Fruit fly (Drosophila melanogaster) whole organism, larva: ENCODE measurements around the gene AlkB.

ENCODE experiments used
- noc ChIP-seq: fragments of 200-800 bp; sonication (Bioruptor generic); optimal IDR thresholded peaks from 3 replicates; lab custom pipeline; 2019; ENCODE audit warnings: missing biosample characterization, mild to moderate bottlenecking, missing genetic modification characterization, moderate library complexity

The AlkB gene

dm6 chrX:15816905-15817304 lies 42.4 kb downstream of the AlkB start:
- TF ChIP-seq noc (tag; lab: Kevin White, UChicago): no peak

DNA sequence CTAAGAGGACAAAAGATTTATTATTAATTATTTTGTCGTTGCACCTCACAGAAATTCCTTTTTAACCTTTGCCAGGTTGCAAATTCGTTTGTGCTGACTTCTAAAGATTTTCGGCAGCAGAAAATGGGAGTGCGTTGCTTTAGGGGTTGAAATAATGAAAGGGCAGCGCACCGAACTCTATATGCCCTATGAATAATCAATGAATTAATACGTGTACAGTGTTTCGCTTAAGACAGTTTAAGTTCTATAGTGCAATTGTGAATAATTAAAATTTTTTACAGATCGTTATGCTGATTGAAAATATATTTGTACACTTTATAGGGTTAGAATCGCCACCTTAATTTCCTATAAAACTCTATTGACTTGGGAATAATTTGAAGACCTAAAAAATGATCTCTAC lies 43.2 kb downstream of the AlkB start:
- TF ChIP-seq noc (tag; lab: Kevin White, UChicago): no peak

DNA sequence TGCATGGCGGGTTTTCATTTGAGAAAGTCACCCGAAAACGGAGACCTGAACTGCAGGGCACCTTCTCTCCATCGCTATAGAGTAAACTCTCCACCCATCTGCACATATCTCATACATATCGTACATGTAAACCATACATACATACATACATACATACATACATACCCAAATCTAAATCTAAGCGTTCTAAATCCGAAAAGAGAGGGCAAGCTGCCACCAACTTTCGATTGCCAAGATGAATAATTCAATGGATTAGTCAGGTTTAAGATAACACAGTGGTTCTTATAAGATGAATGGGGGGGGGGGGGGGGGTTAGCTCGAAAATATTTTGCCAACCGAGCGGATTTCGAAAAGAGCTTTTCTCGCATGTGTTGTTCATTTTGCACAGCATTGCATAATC lies 44.8 kb downstream of the AlkB start:
- TF ChIP-seq noc (tag; lab: Kevin White, UChicago): no peak

dm6 chrX:15813224-15813623 lies 46.1 kb downstream of the AlkB start:
- no peak for TF ChIP-seq noc (tag; lab: Kevin White, UChicago)

dm6 chrX:15812615-15812995 lies 46.7 kb downstream of the AlkB start:
- no peak for TF ChIP-seq noc (tag; lab: Kevin White, UChicago)

DNA sequence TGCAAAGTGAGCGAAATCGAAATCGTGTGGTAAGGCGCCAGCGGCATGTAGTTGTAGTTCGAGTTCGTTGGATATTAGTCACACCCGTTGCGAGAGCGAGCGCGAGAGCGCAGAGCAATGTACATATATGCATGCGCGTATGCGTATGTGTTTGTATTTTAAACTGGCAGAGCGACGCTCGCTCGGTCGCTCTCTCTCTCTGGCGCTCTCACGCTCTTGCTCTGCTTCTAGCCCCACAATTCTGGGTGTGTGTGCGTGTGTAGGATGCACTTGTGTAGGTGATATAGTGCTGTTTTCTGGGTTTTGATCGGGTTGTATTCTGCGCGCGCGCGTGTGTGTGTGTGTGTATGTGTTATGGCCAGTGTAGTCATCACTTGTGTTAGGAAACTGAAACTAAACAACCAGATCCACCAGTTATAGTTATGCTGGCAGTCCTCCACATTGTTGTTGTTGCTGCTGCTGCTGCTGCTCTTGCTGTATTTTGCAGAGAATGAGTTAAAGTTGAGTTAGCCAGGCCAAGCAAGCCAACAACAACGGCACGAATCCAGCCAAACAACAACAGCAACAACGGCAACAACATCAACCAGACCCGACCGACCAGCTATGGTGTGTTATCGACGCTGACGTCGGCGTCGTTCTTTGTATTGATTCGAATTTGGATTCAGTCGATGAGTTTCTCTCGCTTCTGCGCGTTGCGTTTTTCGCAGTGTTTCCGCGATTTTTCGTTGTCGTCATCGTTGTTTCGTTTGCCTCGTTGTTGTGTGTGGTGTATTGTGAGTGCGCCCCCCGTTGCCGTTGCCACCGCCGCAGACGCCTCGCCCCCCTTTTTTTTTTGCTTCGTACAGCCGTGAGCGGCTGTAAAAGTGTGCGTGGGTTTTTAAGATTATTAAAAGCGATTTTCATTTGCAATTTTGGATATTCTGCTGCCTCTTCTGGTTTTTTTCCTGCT lies 47.3 kb downstream of the AlkB start:
- TF ChIP-seq noc (tag; lab: Kevin White, UChicago): peak; percentile 46

DNA sequence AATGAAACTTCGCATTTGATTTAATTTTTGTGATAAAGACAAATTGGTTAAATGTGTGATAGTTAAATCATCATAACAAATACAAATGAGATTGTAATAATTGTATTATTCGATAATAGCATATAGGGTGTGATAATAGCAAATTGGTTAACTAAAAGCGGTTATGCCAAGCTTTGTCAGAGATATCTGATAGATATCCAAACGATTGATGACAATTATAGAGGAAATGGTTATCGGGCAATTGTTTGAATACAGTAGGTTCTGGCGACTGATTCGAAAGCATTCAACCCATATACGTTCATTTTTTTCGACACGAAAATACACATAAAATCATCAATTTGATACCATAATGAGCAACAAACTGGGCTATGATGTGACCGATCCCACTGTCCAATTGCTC lies 50.0 kb downstream of the AlkB start, which contains the start of gene CG8509:
Gene CG8509, plus strand, starts transcription at position 301 of the 400 bp plus-strand sequence.
- no peak for TF ChIP-seq noc (tag; lab: Kevin White, UChicago)
